Fruit fly (Drosophila melanogaster) whole organism, embryonic: Measurements from ENCODE around the gene Sodh1.

Experiments
- Abd-B ChIP-seq: fragments of 200-800 bp; sonication (Bioruptor generic); optimal IDR thresholded peaks from 2 replicates; lab custom pipeline; 2018; ENCODE audit warnings: missing biosample characterization, mild to moderate bottlenecking, missing genetic modification characterization, moderate library complexity
- Awh ChIP-seq: fragments of 200-800 bp; sonication (Bioruptor generic); IDR thresholded peaks from 2 replicates; pipeline ENCODE4, ENCODE4 v1.3.6; 2022; ENCODE audit warnings: missing biosample characterization, missing genetic modification characterization
- CG10209 ChIP-seq: fragments of 200-800 bp; sonication (Bioruptor generic); optimal IDR thresholded peaks from 3 replicates; lab custom pipeline; 2017; ENCODE audit warnings: missing biosample characterization, mild to moderate bottlenecking, missing genetic modification characterization, missing genetic modification reagents
- CG10462 ChIP-seq: fragments of 200-800 bp; sonication (Bioruptor generic); optimal IDR thresholded peaks from 2 replicates; lab custom pipeline; 2016; ENCODE audit warnings: missing biosample characterization, missing genetic modification characterization
- CG10959 ChIP-seq: fragments of 200-800 bp; sonication (Bioruptor generic); IDR thresholded peaks from 2 replicates; pipeline ENCODE4 v1.3.6; 2022; ENCODE audit warnings: missing biosample characterization, missing genetic modification characterization
- CG12071 ChIP-seq: fragments of 200-800 bp; sonication (Bioruptor generic); optimal IDR thresholded peaks from 3 replicates; lab custom pipeline; 2018; ENCODE audit warnings: missing biosample characterization, mild to moderate bottlenecking, missing genetic modification characterization
- CG13894 ChIP-seq: fragments of 200-800 bp; sonication (Bioruptor generic); optimal IDR thresholded peaks from 3 replicates; lab custom pipeline; 2018; ENCODE audit warnings: missing biosample characterization, mild to moderate bottlenecking, missing genetic modification characterization, moderate library complexity
- CG17829 ChIP-seq: fragments of 200-800 bp; optimal IDR thresholded peaks from 2 replicates; lab custom pipeline; 2019; ENCODE audit warnings: missing biosample characterization, mild to moderate bottlenecking, missing genetic modification characterization, moderate library complexity
- CG17912 ChIP-seq: fragments of 200-800 bp; sonication (Bioruptor generic); optimal IDR thresholded peaks from 2 replicates; lab custom pipeline; 2018; ENCODE audit warnings: missing biosample characterization, mild to moderate bottlenecking, missing genetic modification characterization
- CG18764 ChIP-seq: fragments of 200-800 bp; sonication (Bioruptor generic); optimal IDR thresholded peaks from 3 replicates; lab custom pipeline; 2016; ENCODE audit warnings: missing biosample characterization, missing genetic modification characterization
- CG3065 ChIP-seq: fragments of 200-800 bp; sonication (Bioruptor generic); optimal IDR thresholded peaks from 2 replicates; lab custom pipeline; 2016; ENCODE audit warnings: missing biosample characterization, missing genetic modification characterization
- CG31388 ChIP-seq: fragments of 200-800 bp; sonication (Bioruptor generic); optimal IDR thresholded peaks from 2 replicates; lab custom pipeline; 2016; ENCODE audit warnings: missing biosample characterization, missing genetic modification characterization
- CG31441 ChIP-seq: fragments of 200-800 bp; sonication (Bioruptor generic); IDR thresholded peaks from 2 replicates; pipeline ENCODE4 v1.3.6; 2022; ENCODE audit warnings: missing biosample characterization, missing genetic modification characterization
- CG33557 ChIP-seq: fragments of 200-800 bp; sonication (Bioruptor generic); optimal IDR thresholded peaks from 2 replicates; lab custom pipeline; 2019; ENCODE audit warnings: missing biosample characterization, mild to moderate bottlenecking, missing genetic modification characterization, moderate library complexity
- CG43689 ChIP-seq: fragments of 200-800 bp; sonication (Bioruptor generic); IDR thresholded peaks from 2 replicates; pipeline ENCODE4 v1.3.6; 2022; ENCODE audit warnings: missing biosample characterization, missing genetic modification characterization
- CG6175 ChIP-seq: fragments of 200-800 bp; sonication (Bioruptor generic); IDR thresholded peaks from 3 replicates; pipeline ENCODE4 v1.3.6; 2022; ENCODE audit warnings: missing biosample characterization, missing genetic modification characterization
- CG6683 ChIP-seq: fragments of 200-800 bp; sonication (Bioruptor generic); optimal IDR thresholded peaks from 2 replicates; lab custom pipeline; 2017; ENCODE audit warnings: missing biosample characterization, mild to moderate bottlenecking, missing genetic modification characterization, missing genetic modification reagents
- CG6765 ChIP-seq: fragments of 200-800 bp; sonication (Bioruptor generic); optimal IDR thresholded peaks from 3 replicates; lab custom pipeline; 2017; ENCODE audit warnings: missing biosample characterization, mild to moderate bottlenecking, missing genetic modification characterization
- CG7372 ChIP-seq: fragments of 200-800 bp; sonication (Bioruptor generic); IDR thresholded peaks from 2 replicates; pipeline ENCODE4 v1.3.6; 2022; ENCODE audit warnings: missing biosample characterization, missing genetic modification characterization
- CG7963 ChIP-seq: fragments of 200-800 bp; sonication (Bioruptor generic); IDR thresholded peaks from 3 replicates; pipeline ENCODE4 v1.3.6; 2022; ENCODE audit warnings: missing biosample characterization, missing genetic modification characterization; ENCODE audit not compliant: partially characterized antibody
- CTCF ChIP-seq: fragments of 200-800 bp; sonication (Bioruptor generic); optimal IDR thresholded peaks from 2 replicates; lab custom pipeline; 2017; ENCODE audit warnings: missing biosample characterization, mild to moderate bottlenecking, missing genetic modification characterization, moderate library complexity
- Dek ChIP-seq: fragments of 200-800 bp; sonication (Bioruptor generic); optimal IDR thresholded peaks from 3 replicates; lab custom pipeline; 2019; ENCODE audit warnings: missing biosample characterization, mild to moderate bottlenecking, missing genetic modification characterization, moderate library complexity
- Dfd ChIP-seq, 2 experiments: fragments of >200 bp; optimal IDR thresholded peaks; 2 replicates each; lab custom pipeline; 2017; ENCODE audit warnings: missing biosample characterization in 2 of 2, missing genetic modification characterization in 2 of 2
- Elba2 ChIP-seq: fragments of 200-800 bp; sonication (Bioruptor generic); optimal IDR thresholded peaks from 3 replicates; lab custom pipeline; 2016; ENCODE audit warnings: missing biosample characterization, missing genetic modification characterization
- GATAe ChIP-seq: fragments of 200-800 bp; sonication (Bioruptor generic); conservative IDR thresholded peaks from 2 replicates; pipeline ENCODE4 v1.3.6; 2022; ENCODE audit warnings: missing biosample characterization, missing genetic modification characterization
- Lim3 ChIP-seq: fragments of 200-800 bp; sonication (Bioruptor generic); IDR thresholded peaks from 2 replicates; pipeline ENCODE4 v1.3.6; 2022; ENCODE audit warnings: missing biosample characterization, missing genetic modification characterization
- MBD-R2 ChIP-seq: fragments of 200-800 bp; sonication (Bioruptor generic); IDR thresholded peaks from 2 replicates; pipeline ENCODE4 v1.3.6; 2022; ENCODE audit warnings: missing biosample characterization, missing genetic modification characterization
- Max ChIP-seq: fragments of 200-800 bp; sonication (Bioruptor generic); optimal IDR thresholded peaks from 2 replicates; lab custom pipeline; 2016; ENCODE audit warnings: missing biosample characterization, mild to moderate bottlenecking, missing genetic modification characterization
- NK7.1 ChIP-seq: fragments of 200-800 bp; sonication (Bioruptor generic); optimal IDR thresholded peaks from 3 replicates; lab custom pipeline; 2016; ENCODE audit warnings: missing biosample characterization, missing genetic modification characterization
- Sox102F ChIP-seq: fragments of 200-800 bp; sonication (Bioruptor generic); optimal IDR thresholded peaks from 2 replicates; lab custom pipeline; 2018; ENCODE audit warnings: missing biosample characterization, mild to moderate bottlenecking, missing genetic modification characterization, moderate library complexity
- al ChIP-seq: fragments of 200-800 bp; sonication (Bioruptor generic); IDR thresholded peaks from 2 replicates; pipeline ENCODE4 v1.3.6; 2022; ENCODE audit warnings: missing biosample characterization, missing genetic modification characterization
- bsh ChIP-seq, 2 experiments: fragments of 200-800 bp; sonication (Bioruptor generic); optimal IDR thresholded peaks; 2 replicates each; lab custom pipeline; 2017 to 2018; ENCODE audit warnings: mild to moderate bottlenecking in 2 of 2, missing biosample characterization in 2 of 2, missing genetic modification characterization in 2 of 2, moderate library complexity in 1 of 2
- corto ChIP-seq: fragments of 200-800 bp; sonication (Bioruptor generic); optimal IDR thresholded peaks from 2 replicates; lab custom pipeline; 2016; ENCODE audit warnings: missing biosample characterization, mild to moderate bottlenecking, missing genetic modification characterization, moderate library complexity
- dmrt99B ChIP-seq: fragments of 200-800 bp; sonication (Bioruptor generic); optimal IDR thresholded peaks from 2 replicates; lab custom pipeline; 2018; ENCODE audit warnings: missing biosample characterization, mild to moderate bottlenecking, missing genetic modification characterization, moderate library complexity
- ftz-f1 ChIP-seq: fragments of 200-800 bp; sonication (Bioruptor generic); optimal IDR thresholded peaks from 2 replicates; lab custom pipeline; 2016; ENCODE audit warnings: missing biosample characterization, missing genetic modification characterization
- gcm ChIP-seq: fragments of 200-800 bp; sonication (Bioruptor generic); optimal IDR thresholded peaks from 2 replicates; lab custom pipeline; 2019; ENCODE audit warnings: missing biosample characterization, mild to moderate bottlenecking, missing genetic modification characterization, moderate library complexity
- gfzf ChIP-seq: fragments of 200-800 bp; sonication (Bioruptor generic); optimal IDR thresholded peaks from 2 replicates; lab custom pipeline; 2016; ENCODE audit warnings: missing biosample characterization, mild to moderate bottlenecking, missing genetic modification characterization, moderate library complexity
- gt ChIP-seq: fragments of 200-800 bp; sonication (Bioruptor generic); IDR thresholded peaks from 2 replicates; pipeline ENCODE4 v1.3.6; 2022; ENCODE audit warnings: missing biosample characterization, missing genetic modification characterization
- hkb ChIP-seq, 2 experiments: fragments of 200-800 bp in 1 of 2; fragments of >200 bp in 1 of 2; sonication (Bioruptor generic) in 1 of 2; IDR thresholded peaks in 1 of 2; optimal IDR thresholded peaks in 1 of 2; 2 replicates each; pipeline versions ENCODE4 v1.3.6 to Lab custom; 2017 to 2022; ENCODE audit warnings: missing biosample characterization in 1 of 2, missing genetic modification characterization in 1 of 2
- luna ChIP-seq: fragments of 200-800 bp; sonication (Bioruptor generic); optimal IDR thresholded peaks from 2 replicates; lab custom pipeline; 2016; ENCODE audit warnings: missing biosample characterization, missing genetic modification characterization
- odd ChIP-seq: fragments of 200-800 bp; sonication (Bioruptor generic); optimal IDR thresholded peaks from 2 replicates; lab custom pipeline; 2017; ENCODE audit warnings: missing biosample characterization, mild to moderate bottlenecking, missing genetic modification characterization
- onecut ChIP-seq: fragments of 200-800 bp; sonication (Bioruptor generic); IDR thresholded peaks from 2 replicates; pipeline ENCODE4 v1.3.6; 2022; ENCODE audit warnings: missing biosample characterization, missing genetic modification characterization
- peb ChIP-seq: fragments of 200-800 bp; sonication (Bioruptor generic); IDR thresholded peaks from 2 replicates; pipeline ENCODE4 v1.3.6; 2022; ENCODE audit warnings: missing biosample characterization, missing genetic modification characterization
- row ChIP-seq: fragments of 200-800 bp; sonication (Bioruptor generic); IDR thresholded peaks from 3 replicates; pipeline ENCODE4 v1.3.6; 2022; ENCODE audit warnings: missing biosample characterization, missing genetic modification characterization
- sob ChIP-seq: fragments of 200-800 bp; sonication (Bioruptor generic); IDR thresholded peaks from 2 replicates; pipeline ENCODE4 v1.3.6; 2022; ENCODE audit warnings: missing biosample characterization, missing genetic modification characterization
- sqz ChIP-seq: fragments of 200-800 bp; sonication (Bioruptor generic); optimal IDR thresholded peaks from 3 replicates; lab custom pipeline; 2018; ENCODE audit warnings: missing biosample characterization, mild to moderate bottlenecking, missing genetic modification characterization
- stwl ChIP-seq: fragments of 200-800 bp; sonication (Bioruptor generic); optimal IDR thresholded peaks from 3 replicates; lab custom pipeline; 2018; ENCODE audit warnings: missing biosample characterization, mild to moderate bottlenecking, missing genetic modification characterization, moderate library complexity
- tna ChIP-seq: fragments of 200-800 bp; sonication (Bioruptor generic); IDR thresholded peaks from 2 replicates; pipeline ENCODE4 v1.3.6; 2022; ENCODE audit warnings: missing biosample characterization, missing genetic modification characterization; ENCODE audit not compliant: partially characterized antibody
- unpg ChIP-seq: fragments of 200-800 bp; sonication (Bioruptor generic); optimal IDR thresholded peaks from 3 replicates; lab custom pipeline; 2018; ENCODE audit warnings: missing biosample characterization, mild to moderate bottlenecking, missing genetic modification characterization, moderate library complexity
- wek ChIP-seq: fragments of 200-800 bp; sonication (Bioruptor generic); optimal IDR thresholded peaks from 3 replicates; lab custom pipeline; 2018; ENCODE audit warnings: missing biosample characterization, mild to moderate bottlenecking, missing genetic modification characterization, moderate library complexity
- zf30C ChIP-seq: fragments of 200-800 bp; sonication (Bioruptor generic); optimal IDR thresholded peaks from 3 replicates; lab custom pipeline; 2018; ENCODE audit warnings: missing biosample characterization, mild to moderate bottlenecking, missing genetic modification characterization

Gene Sodh1

dm6 chr3R:7091904-7092303 lies 39.8 kb downstream of the Sodh1 start (continued):
- TF ChIP-seq CTCF (GFP tag; lab: Kevin White, UChicago) (peak; percentile 75), Lim3 (GFP tag; lab: Robert Waterston, UW) (no peak), CG31441 (GFP tag; lab: Robert Waterston, UW) (no peak), gt (GFP tag; lab: Robert Waterston, UW) (no peak), al (GFP tag; lab: Robert Waterston, UW) (no peak), CG13894 (tag; lab: Kevin White, UChicago) (no peak), CG7963 (0 out of 3 replicates have a peak, but pooled peaks have one; percentile 39), bsh (GFP tag; optimal IDR thresholded peaks at IDR 0.05; lab: Kevin White, UChicago) (peak in 1 of 2 experiments; percentile 16), CG10462 (peak; percentile 23), sob (GFP tag; lab: Robert Waterston, UW) (no peak), CG43689 (no peak), CG3065 (GFP tag; lab: Kevin White, UChicago) (no peak), odd (no peak), CG6175 (GFP tag; lab: Robert Waterston, UW) (no peak), Dek (tag; lab: Kevin White, UChicago) (peak; percentile 45), CG10959 (no peak), ftz-f1 (no peak), Awh (GFP tag; lab: Robert Waterston, UW) (no peak), GATAe (GFP tag; lab: Robert Waterston, UW) (no peak), corto (GFP tag; lab: Kevin White, UChicago) (no peak), Max (GFP tag; lab: Kevin White, UChicago) (no peak), gcm (peak; percentile 14), Abd-B (GFP tag; lab: Kevin White, UChicago) (peak; percentile 18), CG6683 (GFP tag; lab: Kevin White, UChicago) (no peak), CG33557 (GFP tag; lab: Kevin White, UChicago) (no peak), NK7.1 (GFP tag; lab: Kevin White, UChicago) (no peak), luna (GFP tag; lab: Kevin White, UChicago) (no peak), CG17829 (tag; lab: Kevin White, UChicago) (peak; percentile 42), CG7372 (GFP tag; lab: Robert Waterston, UW) (no peak), tna (GFP tag; lab: Robert Waterston, UW) (0 out of 2 replicates have a peak, but pooled peaks have one; percentile 11), dmrt99B (tag; lab: Kevin White, UChicago) (no peak), wek (GFP tag; lab: Kevin White, UChicago) (no peak), sqz (GFP tag; lab: Kevin White, UChicago) (no peak), hkb (optimal IDR thresholded peaks at IDR 0.05; lab: Kevin White, UChicago) (no peak), hkb (GFP tag; IDR thresholded peaks at IDR 0.05; lab: Robert Waterston, UW) (no peak), peb (GFP tag; lab: Robert Waterston, UW) (no peak), CG12071 (no peak), Dfd (GFP tag; optimal IDR thresholded peaks at IDR 0.05; lab: Kevin White, UChicago) (no peak), CG10209 (GFP tag; lab: Kevin White, UChicago) (no peak), Sox102F (GFP tag; lab: Kevin White, UChicago) (no peak), CG31388 (no peak), MBD-R2 (GFP tag; lab: Robert Waterston, UW) (peak; percentile 38; the same call in 1 of the 2 replicates), zf30C (GFP tag; lab: Kevin White, UChicago) (peak; percentile 44), CG6765 (GFP tag; lab: Kevin White, UChicago) (no peak), CG17912 (GFP tag; lab: Kevin White, UChicago) (peak; percentile 15), row (GFP tag; lab: Robert Waterston, UW) (peak; percentile 64), gfzf (GFP tag; lab: Kevin White, UChicago) (peak; percentile 39), unpg (peak; percentile 34), stwl (tag; lab: Kevin White, UChicago) (peak; percentile 99), CG18764 (GFP tag; lab: Kevin White, UChicago) (no peak), Elba2 (GFP tag; lab: Kevin White, UChicago) (no peak), onecut (no peak)
